Worm (Caenorhabditis elegans) whole organism, late embryonic: ENCODE results near the gene srh-234.

Experiments
- F13H6.1 ChIP-seq: sonication (generic microtip); optimal IDR thresholded peaks from 2 replicates; lab custom pipeline; 2016; ENCODE audit warnings: missing genetic modification characterization, missing compliant biosample characterization
- ceh-2 ChIP-seq: sonication (generic microtip); optimal IDR thresholded peaks from 2 replicates; lab custom pipeline; 2016; ENCODE audit warnings: missing genotype, missing genetic modification characterization, missing compliant biosample characterization
- fkh-10 ChIP-seq: fragments of 150-350 bp; optimal IDR thresholded peaks from 2 replicates; lab custom pipeline; 2014; ENCODE audit warnings: missing biosample characterization, missing genetic modification reagents, missing genetic modification characterization
- hlh-6 ChIP-seq: sonication (generic microtip); optimal IDR thresholded peaks from 2 replicates; lab custom pipeline; 2016; ENCODE audit warnings: missing genotype, missing genetic modification characterization, missing compliant biosample characterization
- nhr-232 ChIP-seq: sonication (generic microtip); optimal IDR thresholded peaks from 2 replicates; lab custom pipeline; 2016; ENCODE audit warnings: missing genetic modification characterization, missing compliant biosample characterization
- pha-2 ChIP-seq: sonication (generic microtip); optimal IDR thresholded peaks from 2 replicates; lab custom pipeline; 2017; ENCODE audit warnings: mild to moderate bottlenecking, missing genetic modification characterization, missing compliant biosample characterization
- unc-42 ChIP-seq: sonication (generic microtip); optimal IDR thresholded peaks from 2 replicates; lab custom pipeline; 2016; ENCODE audit warnings: missing genotype, missing genetic modification characterization, missing compliant biosample characterization
- unc-55 ChIP-seq: sonication (generic microtip); optimal IDR thresholded peaks from 2 replicates; lab custom pipeline; 2017; ENCODE audit warnings: missing biosample characterization, missing genetic modification reagents, missing genetic modification characterization

- TF ChIP-seq fkh-10 (GFP tag; lab: Kevin White, UChicago) (no peak), F13H6.1 (tag; lab: Kevin White, UChicago) (no peak), ceh-2 (no peak), nhr-232 (tag; lab: Kevin White, UChicago) (no peak), hlh-6 (tag; lab: Kevin White, UChicago) (no peak), unc-42 (tag; lab: Kevin White, UChicago) (no peak), pha-2 (no peak), unc-55 (no peak)
Measured at ce11 chrV:7690637-7691036, 39.0 kb upstream of the srh-234 start.
